Worm (Caenorhabditis elegans): ENCODE data around the gene arr-1.

DNA sequence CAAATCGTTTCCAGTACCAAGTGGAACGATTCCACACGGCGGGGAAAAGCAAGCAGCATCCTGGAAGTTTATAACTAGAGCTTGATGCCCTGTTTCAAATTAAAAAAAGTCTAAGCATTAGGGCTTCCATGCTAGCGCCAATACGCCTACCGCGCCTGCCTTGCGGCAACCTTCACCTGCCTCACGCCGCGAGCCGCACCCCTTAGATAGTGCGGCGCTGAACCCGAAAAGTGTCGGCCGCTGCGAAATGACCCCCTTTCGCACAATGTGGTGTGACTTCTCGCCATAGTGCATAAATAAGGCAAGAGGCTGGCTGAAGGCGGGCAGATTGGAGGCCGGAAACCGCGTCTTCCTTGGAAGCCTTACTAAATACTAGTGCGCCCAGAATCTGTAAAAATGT, 35.9 kb downstream of the arr-1 start:
- TF ChIP-seq him-1 (tag; optimal IDR thresholded peaks at IDR 0.05) (no peak), W03F9.2 (tag; optimal IDR thresholded peaks at IDR 0.05) (no peak)
